Fruit fly (Drosophila melanogaster) whole organism, pupa: ENCODE measurements around the gene CG32572.

Experiments
- CG8301 ChIP-seq: fragments of 200-800 bp; sonication (Bioruptor generic); optimal IDR thresholded peaks from 2 replicates; lab custom pipeline; 2018; ENCODE audit warnings: missing biosample characterization, mild to moderate bottlenecking, missing genetic modification characterization
- rn ChIP-seq: fragments of 200-800 bp; sonication (Bioruptor generic); IDR thresholded peaks from 2 replicates; pipeline ENCODE4 v1.3.6; 2022; ENCODE audit warnings: missing biosample characterization, missing genetic modification characterization

dm6 chrX:16676653-16677052 lies 44.3 kb upstream of the CG32572 start, which contains the start of gene CG13012:
- TF ChIP-seq rn (GFP tag; lab: Robert Waterston, UW) (no peak), CG8301 (tag; lab: Kevin White, UChicago) (no peak)
